Worm (Caenorhabditis elegans) whole organism, L4/young adult: ENCODE data around the gene srsx-40.
"Not testable (repeated sequence)": the region's sequence is repeated elsewhere in the genome, so short reads cannot be mapped to it uniquely, and the experiment has no call there.

Experiments used
- W03F9.2 ChIP-seq: fragments of 150-350 bp; optimal IDR thresholded peaks from 2 replicates; lab custom pipeline; 2014; ENCODE audit warnings: missing biosample characterization, missing genetic modification characterization
- dao-5 ChIP-seq: sonication (generic microtip); optimal IDR thresholded peaks from 2 replicates; lab custom pipeline; 2016; ENCODE audit warnings: missing genotype, missing genetic modification characterization, moderate library complexity, missing compliant biosample characterization
- him-1 ChIP-seq: sonication (generic microtip); optimal IDR thresholded peaks from 2 replicates; lab custom pipeline; 2016; ENCODE audit warnings: missing genotype, missing genetic modification reagents, missing genetic modification characterization, missing compliant biosample characterization

Gene srsx-40

ce11 chrV:7703536-7703935, at the start of gene srsx-40:
TSS of gene srsx-40 (minus strand) at chrV:7703636.
- not testable (repeated sequence) for TF ChIP-seq him-1, W03F9.2, dao-5

ce11 chrV:7749708-7750107, 46.3 kb upstream of the srsx-40 start:
- no peak for TF ChIP-seq him-1

ce11 chrV:7747987-7748607, 44.7 kb upstream of the srsx-40 start:
- no peak for TF ChIP-seq him-1
- no peak for TF ChIP-seq dao-5
- TF ChIP-seq W03F9.2 = no peak

ce11 chrV:7747132-7747531, 43.7 kb upstream of the srsx-40 start:
- TF ChIP-seq him-1 = no peak
- TF ChIP-seq dao-5 = no peak
- TF ChIP-seq W03F9.2 = no peak

ce11 chrV:7745903-7746302, 42.5 kb upstream of the srsx-40 start:
- no peak for TF ChIP-seq him-1
- TF ChIP-seq dao-5 = no peak
- no peak for TF ChIP-seq W03F9.2

- TF ChIP-seq him-1 = no peak
- no peak for TF ChIP-seq W03F9.2
- no peak for TF ChIP-seq dao-5
These were observed 42.0 kb upstream of the srsx-40 start for ce11 chrV:7745386-7745785.

ce11 chrV:7744068-7744467, 40.6 kb upstream of the srsx-40 start:
- no peak for TF ChIP-seq him-1
- no peak for TF ChIP-seq W03F9.2

- no peak for TF ChIP-seq dao-5
- no peak for TF ChIP-seq him-1
- TF ChIP-seq W03F9.2 = no peak
These were observed 39.1 kb upstream of the srsx-40 start, which contains the start of gene fbxl-5 for ce11 chrV:7742485-7742959. TSS of gene fbxl-5 (plus strand) at chrV:7742909.

ce11 chrV:7741918-7742317, 38.5 kb upstream of the srsx-40 start:
- no peak for TF ChIP-seq him-1
- no peak for TF ChIP-seq dao-5
- TF ChIP-seq W03F9.2 = no peak

ce11 chrV:7739949-7740348, 36.5 kb upstream of the srsx-40 start:
- TF ChIP-seq dao-5 (no peak), W03F9.2 (no peak), him-1 (no peak)

ce11 chrV:7737710-7738109, 34.3 kb upstream of the srsx-40 start, which contains the start of gene srr-9:
TSS of gene srr-9 (plus strand) at chrV:7738010.
- no peak for TF ChIP-seq dao-5
- TF ChIP-seq him-1 = no peak
- TF ChIP-seq W03F9.2 = no peak

- no peak for TF ChIP-seq dao-5
- no peak for TF ChIP-seq him-1
- TF ChIP-seq W03F9.2 = no peak
These were observed 31.9 kb upstream of the srsx-40 start, which contains the start of gene srr-10 for ce11 chrV:7735319-7735718. TSS of gene srr-10 (plus strand) at chrV:7735619.

- TF ChIP-seq him-1 (peak; percentile 29), dao-5 (no peak)
These were observed 31.5 kb upstream of the srsx-40 start, which contains the start of gene clic-1 for ce11 chrV:7734909-7735308. TSS of gene clic-1 (minus strand) at chrV:7734911.

- no peak for TF ChIP-seq W03F9.2
- TF ChIP-seq him-1 = no peak
- no peak for TF ChIP-seq dao-5
These were observed 29.9 kb upstream of the srsx-40 start for ce11 chrV:7733240-7733765.

ce11 chrV:7730488-7730887, 27.1 kb upstream of the srsx-40 start:
- TF ChIP-seq W03F9.2 = no peak
- no peak for TF ChIP-seq him-1
- TF ChIP-seq dao-5 = no peak

- TF ChIP-seq him-1 = no peak
- TF ChIP-seq dao-5 = no peak
These were observed 25.2 kb upstream of the srsx-40 start, which contains the start of gene Y97E10C.1 for ce11 chrV:7728679-7729027. TSS of gene Y97E10C.1 (plus strand) at chrV:7728879.
